Worm (Caenorhabditis elegans) whole organism, late embryonic: ENCODE measurements around the gene sft-1.

Experiments
- F13H6.1 ChIP-seq: sonication (generic microtip); optimal IDR thresholded peaks from 2 replicates; lab custom pipeline; 2016; ENCODE audit warnings: missing genetic modification characterization, missing compliant biosample characterization
- K02D7.2 ChIP-seq: sonication (generic microtip); optimal IDR thresholded peaks from 2 replicates; lab custom pipeline; 2017; ENCODE audit warnings: mild to moderate bottlenecking, missing genetic modification characterization, missing compliant biosample characterization
- K09A11.1 ChIP-seq: sonication (generic microtip); optimal IDR thresholded peaks from 2 replicates; lab custom pipeline; 2017; ENCODE audit warnings: antibody characterized with exemption, mild to moderate bottlenecking, missing genetic modification characterization, missing compliant biosample characterization; ENCODE audit not compliant: insufficient read depth
- T23F11.4 ChIP-seq: fragments of 200-800 bp; sonication (Bioruptor generic); optimal IDR thresholded peaks from 2 replicates; lab custom pipeline; 2018; ENCODE audit warnings: mild to moderate bottlenecking, missing genetic modification characterization, missing compliant biosample characterization
- Y22D7AL.16 ChIP-seq: sonication (generic microtip); optimal IDR thresholded peaks from 2 replicates; lab custom pipeline; 2016; ENCODE audit warnings: missing genetic modification characterization, missing compliant biosample characterization
- ceh-14 ChIP-seq: sonication (generic microtip); optimal IDR thresholded peaks from 2 replicates; lab custom pipeline; 2016; ENCODE audit warnings: missing genotype, missing genetic modification characterization, missing compliant biosample characterization
- ceh-19 ChIP-seq: fragments of 200-800 bp; sonication (Bioruptor generic); optimal IDR thresholded peaks from 2 replicates; lab custom pipeline; 2018; ENCODE audit warnings: mild to moderate bottlenecking, missing genetic modification characterization, missing compliant biosample characterization
- ceh-2 ChIP-seq: sonication (generic microtip); optimal IDR thresholded peaks from 2 replicates; lab custom pipeline; 2016; ENCODE audit warnings: missing genotype, missing genetic modification characterization, missing compliant biosample characterization
- ceh-24 ChIP-seq: sonication (generic microtip); optimal IDR thresholded peaks from 2 replicates; lab custom pipeline; 2016; ENCODE audit warnings: mild to moderate bottlenecking, missing genetic modification characterization, missing compliant biosample characterization
- ceh-30 ChIP-seq: fragments of 150-350 bp; optimal IDR thresholded peaks from 2 replicates; lab custom pipeline; 2014; ENCODE audit warnings: missing biosample characterization, missing genetic modification characterization
- ceh-34 ChIP-seq: sonication (generic microtip); optimal IDR thresholded peaks from 2 replicates; lab custom pipeline; 2016; ENCODE audit warnings: mild to moderate bottlenecking, missing genetic modification characterization, missing compliant biosample characterization
- ceh-45 ChIP-seq: fragments of 200-800 bp; sonication (Bioruptor generic); IDR thresholded peaks from 2 replicates; pipeline ENCODE4 v1.3.6; 2022; ENCODE audit warnings: missing genetic modification reagents, missing genetic modification characterization, missing compliant biosample characterization
- ceh-48 ChIP-seq: sonication (generic microtip); optimal IDR thresholded peaks from 2 replicates; lab custom pipeline; 2016; ENCODE audit warnings: missing genetic modification characterization, inconsistent platforms, missing compliant biosample characterization
- che-1 ChIP-seq: sonication (generic microtip); optimal IDR thresholded peaks from 2 replicates; lab custom pipeline; 2016; ENCODE audit warnings: mild to moderate bottlenecking, missing genetic modification characterization, missing compliant biosample characterization
- dmd-4 ChIP-seq: sonication (generic microtip); optimal IDR thresholded peaks from 2 replicates; lab custom pipeline; 2016; ENCODE audit warnings: borderline replicate concordance, missing genetic modification characterization, missing compliant biosample characterization
- dve-1 ChIP-seq: sonication (generic microtip); optimal IDR thresholded peaks from 2 replicates; lab custom pipeline; 2017; ENCODE audit warnings: antibody characterized with exemption, mild to moderate bottlenecking, missing genetic modification characterization, missing compliant biosample characterization
- elt-2 ChIP-seq: sonication (generic microtip); optimal IDR thresholded peaks from 2 replicates; lab custom pipeline; 2016; ENCODE audit warnings: missing genetic modification reagents, missing genetic modification characterization, missing compliant biosample characterization
- ets-4 ChIP-seq: sonication (generic microtip); optimal IDR thresholded peaks from 2 replicates; lab custom pipeline; 2016; ENCODE audit warnings: missing genetic modification characterization, missing compliant biosample characterization
- eyg-1 ChIP-seq: sonication (generic microtip); optimal IDR thresholded peaks from 2 replicates; lab custom pipeline; 2016; ENCODE audit warnings: missing genotype, missing genetic modification characterization, missing compliant biosample characterization
- fkh-10 ChIP-seq: fragments of 150-350 bp; optimal IDR thresholded peaks from 2 replicates; lab custom pipeline; 2014; ENCODE audit warnings: missing biosample characterization, missing genetic modification reagents, missing genetic modification characterization
- gmeb-2 ChIP-seq: sonication (generic microtip); optimal IDR thresholded peaks from 2 replicates; lab custom pipeline; 2016; ENCODE audit warnings: missing genetic modification characterization, inconsistent platforms, missing compliant biosample characterization
- hlh-13 ChIP-seq: fragments of 200-800 bp; sonication (Bioruptor generic); optimal IDR thresholded peaks from 2 replicates; lab custom pipeline; 2018; ENCODE audit warnings: mild to moderate bottlenecking, missing genetic modification characterization, missing compliant biosample characterization
- hlh-30 ChIP-seq: sonication (generic microtip); optimal IDR thresholded peaks from 2 replicates; lab custom pipeline; 2017; ENCODE audit warnings: antibody characterized with exemption, missing genetic modification characterization, missing compliant biosample characterization; ENCODE audit not compliant: insufficient read depth
- hlh-8 ChIP-seq: sonication (generic microtip); optimal IDR thresholded peaks from 2 replicates; lab custom pipeline; 2016; ENCODE audit warnings: missing genotype, missing genetic modification characterization, missing compliant biosample characterization
- lim-6 ChIP-seq: sonication (generic microtip); optimal IDR thresholded peaks from 2 replicates; lab custom pipeline; 2016; ENCODE audit warnings: missing genetic modification characterization, missing compliant biosample characterization
- lin-11 ChIP-seq: fragments of 200-800 bp; sonication (Bioruptor generic); optimal IDR thresholded peaks from 2 replicates; lab custom pipeline; 2018; ENCODE audit warnings: mild to moderate bottlenecking, missing genetic modification characterization, missing compliant biosample characterization
- madf-2 ChIP-seq: sonication (generic microtip); optimal IDR thresholded peaks from 2 replicates; lab custom pipeline; 2017; ENCODE audit warnings: missing genetic modification characterization, missing compliant biosample characterization
- mec-3 ChIP-seq: sonication (generic microtip); optimal IDR thresholded peaks from 2 replicates; lab custom pipeline; 2016; ENCODE audit warnings: borderline replicate concordance, missing genetic modification characterization, missing compliant biosample characterization
- nhr-11 ChIP-seq: fragments of 150-350 bp; optimal IDR thresholded peaks from 2 replicates; lab custom pipeline; 2014; ENCODE audit warnings: missing biosample characterization, missing genetic modification characterization
- npax-4 ChIP-seq: sonication (generic microtip); optimal IDR thresholded peaks from 2 replicates; lab custom pipeline; 2016; ENCODE audit warnings: missing genetic modification characterization, missing compliant biosample characterization
- odd-2 ChIP-seq: sonication (generic microtip); optimal IDR thresholded peaks from 2 replicates; lab custom pipeline; 2017; ENCODE audit warnings: antibody characterized with exemption, mild to moderate bottlenecking, missing genetic modification characterization, missing compliant biosample characterization
- pqm-1 ChIP-seq: sonication (generic microtip); optimal IDR thresholded peaks from 2 replicates; lab custom pipeline; 2016; ENCODE audit warnings: missing genetic modification characterization, missing compliant biosample characterization
- syd-9 ChIP-seq: sonication (generic microtip); optimal IDR thresholded peaks from 2 replicates; lab custom pipeline; 2016; ENCODE audit warnings: mild to moderate bottlenecking, missing genetic modification characterization, moderate library complexity, missing compliant biosample characterization
- ttx-3 ChIP-seq: sonication (generic microtip); optimal IDR thresholded peaks from 2 replicates; lab custom pipeline; 2016; ENCODE audit warnings: missing genetic modification reagents, missing genetic modification characterization, missing compliant biosample characterization
- unc-42 ChIP-seq: sonication (generic microtip); optimal IDR thresholded peaks from 2 replicates; lab custom pipeline; 2016; ENCODE audit warnings: missing genotype, missing genetic modification characterization, missing compliant biosample characterization
- ztf-16 ChIP-seq: sonication (generic microtip); optimal IDR thresholded peaks from 2 replicates; lab custom pipeline; 2017; ENCODE audit warnings: missing genetic modification characterization, missing compliant biosample characterization

Gene sft-1

ce11 chrIII:3103905-3104360, 17.5 kb downstream of the sft-1 start, which contains the start of gene Y53G8B.2:
TSS of gene Y53G8B.2 (minus strand) at chrIII:3103955.
- TF ChIP-seq ttx-3 (no peak), dmd-4 (tag; lab: Kevin White, UChicago) (no peak), mec-3 (no peak), pqm-1 (no peak), gmeb-2 (no peak), ceh-48 (no peak), ets-4 (tag; lab: Kevin White, UChicago) (no peak), hlh-13 (no peak), Y22D7AL.16 (no peak), ceh-45 (GFP tag; lab: Robert Waterston, UW) (no peak), hlh-30 (tag; lab: Kevin White, UChicago) (no peak), lim-6 (tag; lab: Kevin White, UChicago) (no peak), ceh-14 (tag; lab: Kevin White, UChicago) (no peak), unc-42 (tag; lab: Kevin White, UChicago) (no peak), odd-2 (tag; lab: Kevin White, UChicago) (no peak)

ce11 chrIII:3104536-3104935, 18.1 kb downstream of the sft-1 start:
- no peak for TF ChIP-seq hlh-13
- no peak for TF ChIP-seq mec-3
- TF ChIP-seq ceh-30, result peak; percentile 97

- TF ChIP-seq dve-1 (tag; lab: Kevin White, UChicago), result no peak
- TF ChIP-seq ceh-24, result no peak
- TF ChIP-seq elt-2 (tag; lab: Kevin White, UChicago), result no peak
- TF ChIP-seq eyg-1 (tag; lab: Kevin White, UChicago), result no peak
- no peak for TF ChIP-seq T23F11.4
- no peak for TF ChIP-seq K09A11.1 (tag; lab: Kevin White, UChicago)
- TF ChIP-seq ceh-34 (tag; lab: Kevin White, UChicago), result no peak
- no peak for TF ChIP-seq syd-9 (tag; lab: Kevin White, UChicago)
- no peak for TF ChIP-seq lin-11 (tag; lab: Kevin White, UChicago)
- TF ChIP-seq mec-3, result no peak
- TF ChIP-seq nhr-11 (tag; lab: Kevin White, UChicago), result no peak
- no peak for TF ChIP-seq odd-2 (tag; lab: Kevin White, UChicago)
- TF ChIP-seq F13H6.1 (tag; lab: Kevin White, UChicago), result no peak
- TF ChIP-seq ceh-2 (tag; lab: Kevin White, UChicago), result no peak
- no peak for TF ChIP-seq npax-4 (tag; lab: Kevin White, UChicago)
- no peak for TF ChIP-seq ceh-48
- TF ChIP-seq, all 69 proteins: peak for 0
Observed at ce11 chrIII:3105212-3105611, 18.7 kb downstream of the sft-1 start.

ce11 chrIII:3106301-3106700, 19.8 kb downstream of the sft-1 start:
- TF ChIP-seq dmd-4 (tag; lab: Kevin White, UChicago) (no peak), ceh-48 (no peak), elt-2 (tag; lab: Kevin White, UChicago) (no peak), ceh-30 (no peak), fkh-10 (GFP tag; lab: Kevin White, UChicago) (no peak)

- TF ChIP-seq dmd-4 (tag; lab: Kevin White, UChicago) (no peak), npax-4 (tag; lab: Kevin White, UChicago) (no peak), che-1 (no peak), ceh-24 (no peak)
Observed at ce11 chrIII:3107530-3107929, 21.1 kb downstream of the sft-1 start.

ce11 chrIII:3108804-3109203, 22.3 kb downstream of the sft-1 start:
- no peak for TF ChIP-seq che-1
- TF ChIP-seq madf-2 (tag; lab: Kevin White, UChicago), result no peak
- no peak for TF ChIP-seq hlh-30 (tag; lab: Kevin White, UChicago)
- TF ChIP-seq hlh-8 (tag; lab: Kevin White, UChicago), result no peak
- TF ChIP-seq ceh-19, result no peak
- TF ChIP-seq K02D7.2, result no peak
- no peak for TF ChIP-seq ceh-48
- TF ChIP-seq ztf-16 (tag; lab: Kevin White, UChicago), result no peak
- TF ChIP-seq gmeb-2, result no peak
- TF ChIP-seq, all 69 proteins: peak for 0
